Fruit fly (Drosophila melanogaster): Measurements from ENCODE around the gene CG15056.

DNA sequence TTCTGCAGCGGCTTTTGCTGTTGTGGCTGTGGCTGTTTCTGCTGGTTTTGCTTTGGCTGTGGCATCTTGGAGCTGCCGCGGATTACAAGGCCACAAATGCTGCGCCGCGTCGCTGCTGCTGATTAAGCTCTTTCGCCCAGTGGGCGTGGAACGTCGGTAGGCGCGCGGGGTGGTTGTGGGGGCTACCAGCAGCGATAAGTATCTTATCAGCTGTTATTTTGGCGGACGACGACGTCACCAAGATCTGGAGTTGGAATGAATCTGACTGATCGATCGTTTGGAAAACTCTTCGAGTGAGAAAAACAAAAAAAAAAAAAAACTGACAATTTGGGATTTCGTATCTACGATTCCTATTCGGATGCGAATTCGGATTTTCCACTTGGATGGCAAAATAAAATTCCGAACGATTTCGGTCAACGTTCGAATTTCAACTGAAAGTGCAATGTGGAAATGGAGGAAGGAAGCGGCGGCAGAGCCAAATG lies 11.0 kb upstream of the CG15056 start:
- TF ChIP-seq Dll (optimal IDR thresholded peaks at IDR 0.05) = no peak
- no peak for TF ChIP-seq psq (optimal IDR thresholded peaks at IDR 0.05)
- no peak for TF ChIP-seq CG8478 (optimal IDR thresholded peaks at IDR 0.05)
- no peak for TF ChIP-seq usp (GFP tag; optimal IDR thresholded peaks at IDR 0.05)
- TF ChIP-seq pan (optimal IDR thresholded peaks at IDR 0.05) = no peak
- no peak for TF ChIP-seq EcR (GFP tag; optimal IDR thresholded peaks at IDR 0.05)
